Worm (Caenorhabditis elegans) whole organism, L2 larva: ENCODE data around the gene C16C8.20.
"Not testable (repeated sequence)": the region's sequence is repeated elsewhere in the genome, so short reads cannot be mapped to it uniquely, and the experiment has no call there.

Experiments
- C34F6.9 ChIP-seq: fragments of 150-350 bp; optimal IDR thresholded peaks from 2 replicates; lab custom pipeline; 2014; ENCODE audit warnings: missing biosample characterization, missing genetic modification characterization
- F13H6.1 ChIP-seq: sonication (generic microtip); optimal IDR thresholded peaks from 2 replicates; lab custom pipeline; 2016; ENCODE audit warnings: missing genetic modification characterization, missing compliant biosample characterization
- R02D3.7 ChIP-seq: fragments of 150-350 bp; optimal IDR thresholded peaks from 2 replicates; lab custom pipeline; 2014; ENCODE audit warnings: missing biosample characterization, missing genetic modification characterization
- ZK546.5 ChIP-seq: sonication (generic microtip); optimal IDR thresholded peaks from 2 replicates; lab custom pipeline; 2017; ENCODE audit warnings: missing biosample characterization, missing genetic modification characterization
- alr-1 ChIP-seq: fragments of 150-350 bp; optimal IDR thresholded peaks from 2 replicates; lab custom pipeline; 2014; ENCODE audit warnings: missing biosample characterization, missing genetic modification characterization
- ama-1 ChIP-seq: fragments of 150-350 bp; optimal IDR thresholded peaks from 2 replicates; lab custom pipeline; 2018; ENCODE audit warnings: inconsistent platforms
- ceh-16 ChIP-seq: fragments of 150-350 bp; optimal IDR thresholded peaks from 2 replicates; lab custom pipeline; 2014; ENCODE audit warnings: missing biosample characterization, missing genetic modification characterization
- crh-2 ChIP-seq: sonication (generic microtip); optimal IDR thresholded peaks from 2 replicates; lab custom pipeline; 2017; ENCODE audit warnings: missing biosample characterization, missing genetic modification characterization
- dmd-4 ChIP-seq: sonication (generic microtip); optimal IDR thresholded peaks from 2 replicates; lab custom pipeline; 2017; ENCODE audit warnings: missing biosample characterization, missing genetic modification characterization
- egl-27 ChIP-seq: sonication (generic microtip); optimal IDR thresholded peaks from 3 replicates; lab custom pipeline; 2017; ENCODE audit warnings: missing biosample characterization, missing genetic modification reagents, missing genetic modification characterization
- elt-1 ChIP-seq: fragments of 150-350 bp; optimal IDR thresholded peaks from 2 replicates; lab custom pipeline; 2014; ENCODE audit warnings: missing biosample characterization, missing genetic modification characterization
- elt-3 ChIP-seq: sonication (generic microtip); optimal IDR thresholded peaks from 2 replicates; lab custom pipeline; 2017; ENCODE audit warnings: missing biosample characterization, missing genetic modification characterization
- fos-1 ChIP-seq: fragments of 150-350 bp; optimal IDR thresholded peaks from 2 replicates; lab custom pipeline; 2014; ENCODE audit warnings: missing biosample characterization, missing genetic modification characterization
- gmeb-1 ChIP-seq: fragments of 150-350 bp; optimal IDR thresholded peaks from 2 replicates; lab custom pipeline; 2014; ENCODE audit warnings: missing biosample characterization, missing genetic modification characterization
- lin-13 ChIP-seq: fragments of 150-350 bp; optimal IDR thresholded peaks from 2 replicates; lab custom pipeline; 2014; ENCODE audit warnings: missing biosample characterization, missing genetic modification reagents, missing genetic modification characterization
- lin-39 ChIP-seq: fragments of 150-350 bp; optimal IDR thresholded peaks from 2 replicates; lab custom pipeline; 2014; ENCODE audit warnings: missing biosample characterization, missing genetic modification reagents, missing genetic modification characterization
- lsy-2 ChIP-seq, 2 experiments: fragments of 150-350 bp in 1 of 2; sonication (generic microtip) in 1 of 2; optimal IDR thresholded peaks; 2 replicates each; lab custom pipeline; 2014 to 2017; ENCODE audit warnings: missing biosample characterization in 2 of 2, missing genetic modification characterization in 2 of 2
- mab-5 ChIP-seq: fragments of 150-350 bp; optimal IDR thresholded peaks from 2 replicates; lab custom pipeline; 2014; ENCODE audit warnings: missing biosample characterization, missing genetic modification characterization
- mbf-1 ChIP-seq: sonication (generic microtip); optimal IDR thresholded peaks from 2 replicates; lab custom pipeline; 2017; ENCODE audit warnings: missing biosample characterization, missing genetic modification characterization
- nhr-10 ChIP-seq: sonication (generic microtip); optimal IDR thresholded peaks from 2 replicates; lab custom pipeline; 2017; ENCODE audit warnings: missing biosample characterization, missing genetic modification characterization
- nhr-11 ChIP-seq: fragments of 150-350 bp; optimal IDR thresholded peaks from 2 replicates; lab custom pipeline; 2014; ENCODE audit warnings: missing biosample characterization, missing genetic modification characterization
- nhr-12 ChIP-seq: fragments of 150-350 bp; optimal IDR thresholded peaks from 2 replicates; lab custom pipeline; 2014; ENCODE audit warnings: missing biosample characterization, missing genetic modification characterization
- nhr-129 ChIP-seq: fragments of 150-350 bp; optimal IDR thresholded peaks from 2 replicates; lab custom pipeline; 2014; ENCODE audit warnings: missing biosample characterization, missing genetic modification characterization
- nhr-21 ChIP-seq: fragments of 150-350 bp; optimal IDR thresholded peaks from 2 replicates; lab custom pipeline; 2014; ENCODE audit warnings: missing biosample characterization, missing genetic modification characterization
- nhr-23 ChIP-seq: fragments of 150-350 bp; optimal IDR thresholded peaks from 2 replicates; lab custom pipeline; 2014; ENCODE audit warnings: missing biosample characterization, missing genetic modification reagents, missing genetic modification characterization
- nhr-6 ChIP-seq: fragments of 150-350 bp; optimal IDR thresholded peaks from 2 replicates; lab custom pipeline; 2014; ENCODE audit warnings: missing biosample characterization, missing genetic modification characterization
- nhr-77 ChIP-seq: fragments of 150-350 bp; optimal IDR thresholded peaks from 2 replicates; lab custom pipeline; 2014; ENCODE audit warnings: missing biosample characterization, missing genetic modification characterization
- skn-1 ChIP-seq: sonication (generic microtip); optimal IDR thresholded peaks from 2 replicates; lab custom pipeline; 2017; ENCODE audit warnings: missing biosample characterization, missing genetic modification characterization
- sma-3 ChIP-seq: sonication (generic microtip); optimal IDR thresholded peaks from 2 replicates; lab custom pipeline; 2016; ENCODE audit warnings: missing genetic modification reagents, missing genetic modification characterization, missing compliant biosample characterization
- snpc-4 ChIP-seq: fragments of 150-350 bp; optimal IDR thresholded peaks from 2 replicates; lab custom pipeline; 2014; ENCODE audit warnings: missing biosample characterization, missing genetic modification characterization
- unc-39 ChIP-seq: fragments of 150-350 bp; optimal IDR thresholded peaks from 2 replicates; lab custom pipeline; 2014; ENCODE audit warnings: missing biosample characterization, missing genetic modification characterization
- unc-55 ChIP-seq: fragments of 150-350 bp; sonication (generic microtip); optimal IDR thresholded peaks from 3 replicates; lab custom pipeline; 2014; ENCODE audit warnings: missing biosample characterization, missing genetic modification reagents, missing genetic modification characterization
- unc-62 ChIP-seq: fragments of 150-350 bp; optimal IDR thresholded peaks from 2 replicates; lab custom pipeline; 2014; ENCODE audit warnings: missing biosample characterization, missing genetic modification reagents, missing genetic modification characterization
- zag-1 ChIP-seq: fragments of 150-350 bp; optimal IDR thresholded peaks from 2 replicates; lab custom pipeline; 2014; ENCODE audit warnings: missing biosample characterization, missing genetic modification characterization
- ztf-4 ChIP-seq: fragments of 150-350 bp; optimal IDR thresholded peaks from 2 replicates; lab custom pipeline; 2014; ENCODE audit warnings: missing biosample characterization, missing genetic modification characterization

Gene C16C8.20

ce11 chrII:3445285-3445806 lies 1.4 kb upstream of the C16C8.20 start, which contains the start of the genes C16C8.5 and C16C8.16:
Gene C16C8.5 (minus strand): TSS chrII:3445385.
Gene C16C8.16 (plus strand): TSS chrII:3445756.
- no peak for TF ChIP-seq nhr-23 (tag; lab: Kevin White, UChicago)
- no peak for TF ChIP-seq snpc-4

ce11 chrII:3447906-3448305 lies 1.2 kb downstream of the C16C8.20 start, which contains the start of gene C16C8.21:
Gene C16C8.21 (plus strand): TSS chrII:3448206.
- no peak for TF ChIP-seq gmeb-1
- TF ChIP-seq F13H6.1 (tag; lab: Kevin White, UChicago): no peak
- TF ChIP-seq dmd-4 (tag; lab: Kevin White, UChicago): no peak
- no peak for TF ChIP-seq skn-1
- no peak for TF ChIP-seq unc-55 (GFP tag; lab: Kevin White, UChicago)
- no peak for TF ChIP-seq unc-39 (tag; lab: Kevin White, UChicago)
- TF ChIP-seq nhr-11 (tag; lab: Kevin White, UChicago): no peak
- TF ChIP-seq crh-2 (tag; lab: Kevin White, UChicago): no peak
- TF ChIP-seq sma-3 (GFP tag; lab: Kevin White, UChicago): no peak
- no peak for TF ChIP-seq ZK546.5 (tag; lab: Kevin White, UChicago)
- no peak for TF ChIP-seq mbf-1 (tag; lab: Kevin White, UChicago)
- no peak for TF ChIP-seq egl-27 (tag; lab: Kevin White, UChicago)
- TF ChIP-seq lsy-2 (tag; optimal IDR thresholded peaks at IDR 0.05; lab: Kevin White, UChicago): no peak
- no peak for TF ChIP-seq nhr-10 (tag; lab: Kevin White, UChicago)
- no peak for TF ChIP-seq lin-39 (tag; lab: Kevin White, UChicago)
- TF ChIP-seq fos-1: no peak
- TF ChIP-seq elt-1 (tag; lab: Kevin White, UChicago): no peak
- no peak for TF ChIP-seq snpc-4
- no peak for TF ChIP-seq nhr-129
- no peak for TF ChIP-seq ama-1 (lab: Kevin White, UChicago)

ce11 chrII:3448776-3449280 lies 2.1 kb downstream of the C16C8.20 start, which contains the start of gene C16C8.25:
Gene C16C8.25 (plus strand): TSS chrII:3449230.
- no peak for TF ChIP-seq gmeb-1
- no peak for TF ChIP-seq nhr-77 (tag; lab: Kevin White, UChicago)

ce11 chrII:3449514-3449913 lies 2.8 kb downstream of the C16C8.20 start, which contains the start of gene C16C8.14:
Gene C16C8.14 (plus strand): TSS chrII:3449814.
- TF ChIP-seq nhr-21; ama-1 (lab: Kevin White, UChicago); lsy-2 (tag; optimal IDR thresholded peaks at IDR 0.05; lab: Kevin White, UChicago): not testable (repeated sequence)

- TF ChIP-seq lin-39 (tag; lab: Kevin White, UChicago) (no peak), ZK546.5 (tag; lab: Kevin White, UChicago) (no peak), zag-1 (tag; lab: Kevin White, UChicago) (no peak), egl-27 (tag; lab: Kevin White, UChicago) (no peak), ztf-4 (tag; lab: Kevin White, UChicago) (no peak), nhr-12 (no peak), elt-3 (tag; lab: Kevin White, UChicago) (no peak), fos-1 (no peak), mab-5 (no peak), nhr-6 (tag; lab: Kevin White, UChicago) (no peak)
These were observed 5.7 kb downstream of the C16C8.20 start, which contains the start of gene C16C8.12 for ce11 chrII:3452421-3452820. Gene C16C8.12 (plus strand): TSS chrII:3452721.

- TF ChIP-seq alr-1 (tag; lab: Kevin White, UChicago): no peak
- no peak for TF ChIP-seq nhr-11 (tag; lab: Kevin White, UChicago)
- TF ChIP-seq unc-62: no peak
- no peak for TF ChIP-seq R02D3.7 (tag; lab: Kevin White, UChicago)
- TF ChIP-seq lin-13 (GFP tag; lab: Kevin White, UChicago): no peak
- no peak for TF ChIP-seq mbf-1 (tag; lab: Kevin White, UChicago)
- no peak for TF ChIP-seq skn-1
- TF ChIP-seq lsy-2 (tag; optimal IDR thresholded peaks at IDR 0.05; lab: Kevin White, UChicago): no peak
- TF ChIP-seq ceh-16 (tag; lab: Kevin White, UChicago): no peak
- no peak for TF ChIP-seq gmeb-1
- no peak for TF ChIP-seq nhr-21
- no peak for TF ChIP-seq C34F6.9
- no peak for TF ChIP-seq unc-55 (GFP tag; lab: Kevin White, UChicago)
- no peak for TF ChIP-seq nhr-10 (tag; lab: Kevin White, UChicago)
These were observed 6.8 kb downstream of the C16C8.20 start, which contains the start of gene C16C8.11 for ce11 chrII:3453521-3453920. Gene C16C8.11 (plus strand): TSS chrII:3453708.
